Fruit fly (Drosophila melanogaster) whole organism, embryonic: ENCODE measurements around the gene Vm32E.

Experiments used
- Asciz ChIP-seq: fragments of 200-800 bp; sonication (Bioruptor generic); optimal IDR thresholded peaks from 2 replicates; lab custom pipeline; 2017; ENCODE audit warnings: missing biosample characterization, mild to moderate bottlenecking, missing genetic modification characterization, missing genetic modification reagents
- CG10462 ChIP-seq: fragments of 200-800 bp; sonication (Bioruptor generic); optimal IDR thresholded peaks from 2 replicates; lab custom pipeline; 2016; ENCODE audit warnings: missing biosample characterization, missing genetic modification characterization
- CG10565 ChIP-seq: fragments of 200-800 bp; sonication (Bioruptor generic); optimal IDR thresholded peaks from 3 replicates; lab custom pipeline; 2016; ENCODE audit warnings: missing biosample characterization, mild to moderate bottlenecking, missing genetic modification characterization
- CG13775 ChIP-seq: fragments of 200-800 bp; sonication (Bioruptor generic); optimal IDR thresholded peaks from 3 replicates; lab custom pipeline; 2017; ENCODE audit warnings: missing biosample characterization, mild to moderate bottlenecking, missing genetic modification characterization
- CG14050 ChIP-seq: fragments of 200-800 bp; sonication (Bioruptor generic); IDR thresholded peaks from 3 replicates; pipeline ENCODE4 v1.3.6; 2022; ENCODE audit warnings: missing biosample characterization, missing genetic modification characterization
- CG1603 ChIP-seq: fragments of 200-800 bp; sonication (Bioruptor generic); optimal IDR thresholded peaks from 2 replicates; lab custom pipeline; 2019; ENCODE audit warnings: missing biosample characterization, mild to moderate bottlenecking, missing genetic modification characterization, moderate library complexity
- CG17361 ChIP-seq: fragments of 200-800 bp; sonication (Bioruptor generic); IDR thresholded peaks from 3 replicates; pipeline ENCODE4 v1.3.6; 2022; ENCODE audit warnings: missing biosample characterization, missing genetic modification characterization
- CG18764 ChIP-seq: fragments of 200-800 bp; sonication (Bioruptor generic); optimal IDR thresholded peaks from 3 replicates; lab custom pipeline; 2016; ENCODE audit warnings: missing biosample characterization, missing genetic modification characterization
- CG2199 ChIP-seq: fragments of 200-800 bp; sonication (Bioruptor generic); IDR thresholded peaks from 3 replicates; pipeline ENCODE4 v1.3.6; 2022; ENCODE audit warnings: missing biosample characterization, missing genetic modification characterization
- CG32772 ChIP-seq: fragments of 200-800 bp; sonication (Bioruptor generic); IDR thresholded peaks from 2 replicates; pipeline ENCODE4 v1.3.6; 2022; ENCODE audit warnings: missing biosample characterization, missing genetic modification characterization
- CG42726 ChIP-seq: fragments of 200-800 bp; sonication (Bioruptor generic); IDR thresholded peaks from 2 replicates; pipeline ENCODE4 v1.3.6; 2022; ENCODE audit warnings: missing biosample characterization, missing genetic modification characterization; ENCODE audit not compliant: partially characterized antibody
- CG4854 ChIP-seq: fragments of 200-800 bp; sonication (Bioruptor generic); optimal IDR thresholded peaks from 2 replicates; lab custom pipeline; 2016; ENCODE audit warnings: missing biosample characterization, missing genetic modification characterization, inconsistent platforms
- CG5180 ChIP-seq: fragments of 200-800 bp; sonication (Bioruptor generic); optimal IDR thresholded peaks from 3 replicates; lab custom pipeline; 2017; ENCODE audit warnings: missing biosample characterization, missing genetic modification characterization, mild to moderate bottlenecking, moderate library complexity, missing genetic modification reagents
- CG6765 ChIP-seq: fragments of 200-800 bp; sonication (Bioruptor generic); optimal IDR thresholded peaks from 3 replicates; lab custom pipeline; 2017; ENCODE audit warnings: missing biosample characterization, mild to moderate bottlenecking, missing genetic modification characterization
- CG6813 ChIP-seq: fragments of 200-800 bp; sonication (Bioruptor generic); optimal IDR thresholded peaks from 2 replicates; lab custom pipeline; 2017; ENCODE audit warnings: missing biosample characterization, missing genetic modification characterization, mild to moderate bottlenecking, moderate library complexity, missing genetic modification reagents
- CG7745 ChIP-seq: fragments of 200-800 bp; sonication (Bioruptor generic); optimal IDR thresholded peaks from 2 replicates; lab custom pipeline; 2018; ENCODE audit warnings: missing biosample characterization, mild to moderate bottlenecking, missing genetic modification characterization, moderate library complexity
- Camta ChIP-seq: fragments of 200-800 bp; sonication (Bioruptor generic); optimal IDR thresholded peaks from 2 replicates; lab custom pipeline; 2016; ENCODE audit warnings: missing biosample characterization, missing genetic modification characterization
- D ChIP-seq, 2 experiments: fragments of 200-800 bp in 1 of 2; fragments of >200 bp in 1 of 2; sonication (Bioruptor generic) in 1 of 2; optimal IDR thresholded peaks; 2 replicates in 1 of 2; 3 replicates in 1 of 2; lab custom pipeline; 2017; ENCODE audit warnings: mild to moderate bottlenecking in 1 of 2, missing biosample characterization in 1 of 2, missing genetic modification characterization in 1 of 2, missing genetic modification reagents in 1 of 2
- ERR ChIP-seq: fragments of 200-800 bp; sonication (Bioruptor generic); optimal IDR thresholded peaks from 2 replicates; lab custom pipeline; 2016; ENCODE audit warnings: missing biosample characterization, missing genetic modification characterization
- Eip74EF ChIP-seq, 2 experiments: fragments of 200-800 bp in 1 of 2; fragments of >200 bp in 1 of 2; sonication (Bioruptor generic) in 1 of 2; optimal IDR thresholded peaks; 2 replicates each; lab custom pipeline; 2017 to 2019; ENCODE audit warnings: missing biosample characterization in 2 of 2, missing genetic modification characterization in 2 of 2, mild to moderate bottlenecking in 1 of 2, moderate library complexity in 1 of 2
- Fer1 ChIP-seq: fragments of 200-800 bp; sonication (Bioruptor generic); optimal IDR thresholded peaks from 2 replicates; lab custom pipeline; 2017; ENCODE audit warnings: missing biosample characterization, mild to moderate bottlenecking, missing genetic modification characterization
- Hr3 ChIP-seq: fragments of 200-800 bp; sonication (Bioruptor generic); optimal IDR thresholded peaks from 3 replicates; lab custom pipeline; 2016; ENCODE audit warnings: missing biosample characterization, missing genetic modification characterization
- Hsf ChIP-seq: fragments of 200-800 bp; sonication (Bioruptor generic); optimal IDR thresholded peaks from 3 replicates; lab custom pipeline; 2016; ENCODE audit warnings: missing biosample characterization, missing genetic modification characterization
- MTF-1 ChIP-seq: fragments of 200-800 bp; sonication (Bioruptor generic); optimal IDR thresholded peaks from 2 replicates; lab custom pipeline; 2018; ENCODE audit warnings: missing biosample characterization, mild to moderate bottlenecking, missing genetic modification characterization, borderline replicate concordance
- NfI ChIP-seq: fragments of 200-800 bp; sonication (Bioruptor generic); optimal IDR thresholded peaks from 3 replicates; lab custom pipeline; 2018; ENCODE audit warnings: missing biosample characterization, mild to moderate bottlenecking, missing genetic modification characterization, moderate library complexity
- Oaz ChIP-seq: fragments of 200-800 bp; sonication (Bioruptor generic); IDR thresholded peaks from 2 replicates; pipeline ENCODE4 v1.3.6; 2022; ENCODE audit warnings: missing biosample characterization, missing genetic modification characterization
- ab ChIP-seq: fragments of 200-800 bp; sonication (Bioruptor generic); optimal IDR thresholded peaks from 2 replicates; lab custom pipeline; 2016; ENCODE audit warnings: missing biosample characterization, missing genetic modification characterization
- az2 ChIP-seq: fragments of 200-800 bp; sonication (Bioruptor generic); optimal IDR thresholded peaks from 3 replicates; lab custom pipeline; 2016; ENCODE audit warnings: missing biosample characterization, missing genetic modification characterization
- br ChIP-seq: fragments of >200 bp; optimal IDR thresholded peaks from 2 replicates; lab custom pipeline; 2017
- chinmo ChIP-seq: fragments of 200-800 bp; sonication (Bioruptor generic); IDR thresholded peaks from 4 replicates; pipeline ENCODE4 v1.3.6; 2022; ENCODE audit warnings: missing biosample characterization, missing genetic modification characterization; ENCODE audit not compliant: partially characterized antibody
- crc ChIP-seq: fragments of 200-800 bp; sonication (Bioruptor generic); optimal IDR thresholded peaks from 2 replicates; lab custom pipeline; 2016; ENCODE audit warnings: missing biosample characterization, missing genetic modification characterization
- dm ChIP-seq: fragments of 200-800 bp; sonication (Bioruptor generic); optimal IDR thresholded peaks from 3 replicates; lab custom pipeline; 2016; ENCODE audit warnings: missing biosample characterization, missing genetic modification characterization
- ftz-f1 ChIP-seq: fragments of 200-800 bp; sonication (Bioruptor generic); optimal IDR thresholded peaks from 2 replicates; lab custom pipeline; 2016; ENCODE audit warnings: missing biosample characterization, missing genetic modification characterization
- gcm2 ChIP-seq: fragments of 200-800 bp; sonication (Bioruptor generic); optimal IDR thresholded peaks from 2 replicates; lab custom pipeline; 2016; ENCODE audit warnings: missing biosample characterization, missing genetic modification characterization
- grn ChIP-seq: fragments of 200-800 bp; sonication (Bioruptor generic); optimal IDR thresholded peaks from 3 replicates; lab custom pipeline; 2017; ENCODE audit warnings: missing biosample characterization, missing genetic modification characterization
- gsb-n ChIP-seq: fragments of 200-800 bp; sonication (Bioruptor generic); optimal IDR thresholded peaks from 3 replicates; lab custom pipeline; 2018; ENCODE audit warnings: missing biosample characterization, mild to moderate bottlenecking, missing genetic modification characterization
- jumu ChIP-seq: fragments of 200-800 bp; sonication (Bioruptor generic); optimal IDR thresholded peaks from 3 replicates; lab custom pipeline; 2016; ENCODE audit warnings: missing biosample characterization, missing genetic modification characterization
- lov ChIP-seq, 2 experiments: fragments of 200-800 bp in 1 of 2; fragments of >200 bp in 1 of 2; sonication (Bioruptor generic) in 1 of 2; IDR thresholded peaks in 1 of 2; optimal IDR thresholded peaks in 1 of 2; 2 replicates in 1 of 2; 3 replicates in 1 of 2; pipeline versions ENCODE4 v1.3.6 to Lab custom; 2017 to 2022; ENCODE audit warnings: missing biosample characterization in 1 of 2, missing genetic modification characterization in 1 of 2
- luna ChIP-seq: fragments of 200-800 bp; sonication (Bioruptor generic); optimal IDR thresholded peaks from 2 replicates; lab custom pipeline; 2016; ENCODE audit warnings: missing biosample characterization, missing genetic modification characterization
- mirr ChIP-seq: fragments of 200-800 bp; sonication (Bioruptor generic); optimal IDR thresholded peaks from 3 replicates; lab custom pipeline; 2018; ENCODE audit warnings: missing biosample characterization, mild to moderate bottlenecking, missing genetic modification characterization
- pum ChIP-seq: fragments of 200-800 bp; sonication (Bioruptor generic); optimal IDR thresholded peaks from 2 replicates; lab custom pipeline; 2016; ENCODE audit warnings: missing biosample characterization, missing genetic modification characterization
- pzg ChIP-seq: fragments of 200-800 bp; sonication (Bioruptor generic); optimal IDR thresholded peaks from 3 replicates; lab custom pipeline; 2018; ENCODE audit warnings: missing biosample characterization, mild to moderate bottlenecking, missing genetic modification characterization, moderate library complexity
- sc ChIP-seq, 3 experiments: fragments of >200 bp in 2 of 3; fragments of 200-800 bp in 1 of 3; sonication (Bioruptor generic) in 1 of 3; optimal IDR thresholded peaks; 2 replicates in 2 of 3; 3 replicates in 1 of 3; lab custom pipeline; 2017; ENCODE audit warnings: mild to moderate bottlenecking in 1 of 3, missing biosample characterization in 1 of 3, missing genetic modification characterization in 1 of 3, missing genetic modification reagents in 1 of 3
- sens ChIP-seq: fragments of 200-800 bp; sonication (Bioruptor generic); peaks from one replicate; lab custom pipeline; 2016; ENCODE audit warnings: missing biosample characterization, missing genetic modification characterization
- shn ChIP-seq: fragments of 200-800 bp; sonication (Bioruptor generic); optimal IDR thresholded peaks from 3 replicates; lab custom pipeline; 2016; ENCODE audit warnings: missing biosample characterization, missing genetic modification characterization
- sna ChIP-seq: fragments of 200-800 bp; sonication (Bioruptor generic); IDR thresholded peaks from 2 replicates; pipeline ENCODE4 v1.3.6; 2022; ENCODE audit warnings: missing biosample characterization, missing genetic modification characterization; ENCODE audit not compliant: partially characterized antibody
- tll ChIP-seq, 2 experiments: fragments of 200-800 bp in 1 of 2; fragments of >200 bp in 1 of 2; sonication (Bioruptor generic) in 1 of 2; optimal IDR thresholded peaks; 2 replicates each; lab custom pipeline; 2017 to 2019; ENCODE audit warnings: missing biosample characterization in 2 of 2, missing genetic modification characterization in 2 of 2, mild to moderate bottlenecking in 1 of 2, moderate library complexity in 1 of 2
- ttk ChIP-seq: fragments of 200-800 bp; sonication (Bioruptor generic); IDR thresholded peaks from 2 replicates; pipeline ENCODE4 v2.1.2; 2022; ENCODE audit warnings: missing biosample characterization, missing genetic modification characterization

Gene Vm32E

dm6 chr2L:11219446-11220038 is 48.1 kb upstream of the Vm32E start:
- TF ChIP-seq grn (no peak), D (optimal IDR thresholded peaks at IDR 0.05; lab: Kevin White, UChicago) (peak; percentile 6), D (GFP tag; optimal IDR thresholded peaks at IDR 0.05; lab: Kevin White, UChicago) (peak; percentile 19), crc (GFP tag; lab: Kevin White, UChicago) (no peak), ftz-f1 (GFP tag; lab: Kevin White, UChicago) (no peak), ab (GFP tag; lab: Kevin White, UChicago) (no peak), Hsf (no peak), sc (optimal IDR thresholded peaks at IDR 0.05; lab: Kevin White, UChicago) (no peak), sc (GFP tag; optimal IDR thresholded peaks at IDR 0.05; lab: Kevin White, UChicago) (no peak), dm (GFP tag; lab: Kevin White, UChicago) (no peak), mirr (GFP tag; lab: Kevin White, UChicago) (no peak), pzg (no peak), CG17361 (GFP tag; lab: Robert Waterston, UW) (peak; percentile 49), pum (GFP tag; lab: Kevin White, UChicago) (no peak), tll (GFP tag; optimal IDR thresholded peaks at IDR 0.05; lab: Kevin White, UChicago) (no peak), Fer1 (GFP tag; lab: Kevin White, UChicago) (peak; percentile 35), CG32772 (GFP tag; lab: Robert Waterston, UW) (peak; percentile 51), ttk (GFP tag; lab: Robert Waterston, UW) (peak; percentile 50; the same call in 1 of the 2 replicates), gcm2 (no peak), Hr3 (GFP tag; lab: Kevin White, UChicago) (no peak), Asciz (GFP tag; lab: Kevin White, UChicago) (peak; percentile 50), CG10565 (GFP tag; lab: Kevin White, UChicago) (no peak), br (lab: Kevin White, UChicago) (no peak), CG18764 (GFP tag; lab: Kevin White, UChicago) (no peak), jumu (GFP tag; lab: Kevin White, UChicago) (no peak), CG2199 (no peak), CG14050 (peak; percentile 49; the same call in 2 of the 3 replicates), CG5180 (GFP tag; lab: Kevin White, UChicago) (peak; percentile 53), CG42726 (no peak), MTF-1 (GFP tag; lab: Kevin White, UChicago) (no peak), CG6813 (GFP tag; lab: Kevin White, UChicago) (no peak), gsb-n (peak; percentile 33), Oaz (GFP tag; lab: Robert Waterston, UW) (0 out of 2 replicates have a peak, but pooled peaks have one; percentile 8), NfI (peak; percentile 21), CG7745 (tag; lab: Kevin White, UChicago) (no peak), Camta (GFP tag; lab: Kevin White, UChicago) (no peak), ERR (no peak), Eip74EF (GFP tag; optimal IDR thresholded peaks at IDR 0.05; lab: Kevin White, UChicago) (no peak), CG13775 (peak; percentile 1), az2 (GFP tag; lab: Kevin White, UChicago) (peak; percentile 22), CG4854 (GFP tag; lab: Kevin White, UChicago) (no peak), luna (GFP tag; lab: Kevin White, UChicago) (no peak), chinmo (no peak), CG10462 (no peak), lov (optimal IDR thresholded peaks at IDR 0.05; lab: Kevin White, UChicago) (no peak), lov (GFP tag; IDR thresholded peaks at IDR 0.05; lab: Robert Waterston, UW) (no peak), CG1603 (tag; lab: Kevin White, UChicago) (no peak), CG6765 (GFP tag; lab: Kevin White, UChicago) (no peak), sens (GFP tag; lab: Kevin White, UChicago) (no peak), shn (GFP tag; lab: Kevin White, UChicago) (no peak), sna (GFP tag; lab: Robert Waterston, UW) (no peak)
